Worm (Caenorhabditis elegans): ENCODE results near the gene F49C5.7.

Gene F49C5.7

ce11 chrII:12565851-12566250 lies at the start of gene F49C5.7:
Gene F49C5.7, plus strand, starts transcription at chrII:12566151.
- TF ChIP-seq F39B2.1 (GFP tag; IDR thresholded peaks at IDR 0.05) (no peak), cebp-2 (GFP tag; IDR thresholded peaks at IDR 0.05) (no peak), ZK185.1 (tag; optimal IDR thresholded peaks at IDR 0.05; ENCODE audit: poor library complexity, severe bottlenecking) (no peak), lsy-27 (tag; optimal IDR thresholded peaks at IDR 0.05; ENCODE audit: borderline replicate concordance, insufficient read depth) (no peak)

- TF ChIP-seq T26A5.8 (tag; optimal IDR thresholded peaks at IDR 0.05), result no peak
- TF ChIP-seq rpc-1 (optimal IDR thresholded peaks at IDR 0.05), result no peak
- no peak for TF ChIP-seq rpc-1 (tag; optimal IDR thresholded peaks at IDR 0.05)
- no peak for TF ChIP-seq Y67H2A.10 (GFP tag; conservative IDR thresholded peaks at IDR 0.05)
- TF ChIP-seq attf-5 (GFP tag; optimal IDR thresholded peaks at IDR 0.05), result no peak
- TF ChIP-seq nhr-179 (tag; optimal IDR thresholded peaks at IDR 0.05), result no peak
- TF ChIP-seq ZK185.1 (tag; optimal IDR thresholded peaks at IDR 0.05; ENCODE audit: poor library complexity, severe bottlenecking), result no peak
- TF ChIP-seq B0336.3 (GFP tag; IDR thresholded peaks at IDR 0.05), result no peak
- TF ChIP-seq efl-1 (GFP tag; optimal IDR thresholded peaks at IDR 0.05), result no peak
- TF ChIP-seq F10E7.11 (tag; optimal IDR thresholded peaks at IDR 0.05), result no peak
- TF ChIP-seq let-607 (tag; optimal IDR thresholded peaks at IDR 0.05), result no peak
- no peak for TF ChIP-seq mxl-1 (tag; optimal IDR thresholded peaks at IDR 0.05)
Measured at ce11 chrII:12516313-12516712, 49.6 kb upstream of the F49C5.7 start, which contains the start of gene srh-61. Gene srh-61, minus strand, starts transcription at chrII:12516413.

DNA sequence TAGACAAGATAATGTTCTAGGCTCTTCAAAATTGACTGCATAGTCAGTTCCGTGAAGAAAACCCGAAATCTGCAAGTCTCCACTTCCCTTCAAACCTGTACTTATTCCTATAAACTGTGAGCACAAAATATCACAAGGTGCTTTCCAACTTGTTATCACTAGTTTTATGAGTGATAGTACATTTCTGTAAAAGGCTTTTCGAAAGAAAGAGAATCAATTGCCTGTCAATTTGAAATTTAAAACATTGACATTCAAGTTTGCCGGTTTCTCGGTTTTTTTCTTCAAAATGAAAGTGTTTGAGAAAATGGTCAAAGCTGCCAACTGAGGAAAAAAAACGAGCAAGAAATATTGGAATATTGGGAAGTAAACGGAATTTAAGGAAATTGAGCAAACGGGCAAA lies 47.9 kb upstream of the F49C5.7 start:
- TF ChIP-seq ztf-22 (GFP tag; optimal IDR thresholded peaks at IDR 0.05) (no peak), B0336.3 (GFP tag; IDR thresholded peaks at IDR 0.05) (no peak), Y53F4B.3 (GFP tag; IDR thresholded peaks at IDR 0.05) (no peak), unc-62 (GFP tag; optimal IDR thresholded peaks at IDR 0.05) (peak; percentile 34), cebp-2 (GFP tag; IDR thresholded peaks at IDR 0.05) (no peak), lag-1 (GFP tag; IDR thresholded peaks at IDR 0.05) (no peak), let-526 (GFP tag; IDR thresholded peaks at IDR 0.05) (no peak), hrde-1 (tag; optimal IDR thresholded peaks at IDR 0.05; ENCODE audit: borderline replicate concordance) (no peak), tlf-1 (GFP tag; optimal IDR thresholded peaks at IDR 0.05) (no peak), F10E7.11 (tag; optimal IDR thresholded peaks at IDR 0.05) (no peak), ztf-25 (GFP tag; IDR thresholded peaks at IDR 0.05) (no peak), K11D2.4 (GFP tag; IDR thresholded peaks at IDR 0.05) (no peak), B0019.2 (GFP tag; conservative IDR thresholded peaks at IDR 0.05) (no peak), die-1 (tag; optimal IDR thresholded peaks at IDR 0.05) (no peak), nhr-80 (tag; optimal IDR thresholded peaks at IDR 0.05) (peak; percentile 35), let-607 (tag; optimal IDR thresholded peaks at IDR 0.05) (peak; percentile 58), somi-1 (GFP tag; optimal IDR thresholded peaks at IDR 0.05) (no peak), sdz-38 (tag; optimal IDR thresholded peaks at IDR 0.05) (no peak), rcor-1 (GFP tag; IDR thresholded peaks at IDR 0.05) (no peak), ceh-100 (GFP tag; IDR thresholded peaks at IDR 0.05) (no peak), snpc-4 (GFP tag; optimal IDR thresholded peaks at IDR 0.05) (no peak), snpc-4 (tag; optimal IDR thresholded peaks at IDR 0.05) (no peak), F52B5.7 (tag; optimal IDR thresholded peaks at IDR 0.05) (no peak), Y56A3A.18 (GFP tag; IDR thresholded peaks at IDR 0.05) (no peak), dox-1 (GFP tag; IDR thresholded peaks at IDR 0.05) (no peak), madf-8 (GFP tag; conservative IDR thresholded peaks at IDR 0.05) (no peak), athp-1 (tag; optimal IDR thresholded peaks at IDR 0.05) (no peak)

Measured in whole organism, young adult.